Worm (Caenorhabditis elegans) whole organism, young adult: Measurements from ENCODE around the gene lgc-52.

Source experiments
- Y53F4B.3 ChIP-seq: fragments of 200-800 bp; sonication (Bioruptor generic); IDR thresholded peaks from 2 replicates; pipeline ENCODE4 v1.3.6; 2022; ENCODE audit warnings: missing genetic modification reagents, missing genetic modification characterization, missing compliant biosample characterization
- aptf-3 ChIP-seq: fragments of 200-800 bp; sonication (Bioruptor generic); IDR thresholded peaks from 2 replicates; pipeline ENCODE4 v1.3.6; 2022; ENCODE audit warnings: missing genetic modification characterization, missing compliant biosample characterization
- egl-44 ChIP-seq: fragments of 200-800 bp; sonication (Bioruptor generic); IDR thresholded peaks from 2 replicates; pipeline ENCODE4 v1.3.6; 2022; ENCODE audit warnings: missing genetic modification reagents, missing genetic modification characterization, missing compliant biosample characterization
- snpc-3.4 ChIP-seq: sonication (generic microtip); optimal IDR thresholded peaks from 2 replicates; lab custom pipeline; 2017; ENCODE audit warnings: missing genetic modification characterization, mild to moderate bottlenecking, missing compliant biosample characterization, antibody characterized with exemption, moderate library complexity, missing genotype, missing genetic modification reagents

- TF ChIP-seq egl-44 (GFP tag; lab: Robert Waterston, UW) (no peak), aptf-3 (GFP tag; lab: Robert Waterston, UW) (no peak), snpc-3.4 (tag; lab: Kevin White, UChicago) (no peak), Y53F4B.3 (GFP tag; lab: Robert Waterston, UW) (no peak)
These were observed 55.7 kb downstream of the lgc-52 start, which contains the start of gene pqn-91 for ce11 chrIV:15291607-15292006.
